Worm (Caenorhabditis elegans): ENCODE results near the gene col-73.

col-73 gene

DNA sequence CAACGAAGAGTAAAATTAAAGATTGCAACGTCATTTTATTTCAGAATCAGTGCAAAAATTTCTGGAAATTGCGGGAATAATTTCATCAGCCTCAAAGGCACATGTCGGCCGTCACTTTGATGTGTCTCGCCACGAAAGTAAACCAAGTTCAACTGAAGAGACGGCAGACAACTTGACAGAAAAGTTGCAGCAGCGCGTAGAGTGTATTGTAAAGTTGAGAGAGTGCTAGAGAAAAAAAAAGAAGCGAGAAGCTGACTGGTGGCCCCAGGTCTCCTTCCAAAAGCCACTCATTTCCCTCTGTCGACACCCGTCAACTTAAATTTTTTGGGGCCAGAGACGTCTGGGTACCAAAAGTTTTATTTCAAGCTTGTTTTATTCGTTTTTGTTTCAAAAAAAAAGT lies 31.3 kb upstream of the col-73 start (continued):
- TF ChIP-seq lin-14 (GFP tag; optimal IDR thresholded peaks at IDR 0.05): peak; percentile 87
- no peak for TF ChIP-seq sup-37 (GFP tag; optimal IDR thresholded peaks at IDR 0.05)
- peak; percentile 23 for TF ChIP-seq elt-2 (tag; optimal IDR thresholded peaks at IDR 0.05)
- no peak for TF ChIP-seq ces-1 (GFP tag; optimal IDR thresholded peaks at IDR 0.05)
- TF ChIP-seq grh-1 (GFP tag; IDR thresholded peaks at IDR 0.05): no peak
- no peak for TF ChIP-seq hlh-17 (GFP tag; optimal IDR thresholded peaks at IDR 0.05; ENCODE audit: borderline replicate concordance)
- peak; percentile 48 for TF ChIP-seq F16B12.6 (tag; optimal IDR thresholded peaks at IDR 0.05)
- no peak for TF ChIP-seq ceh-63 (GFP tag; optimal IDR thresholded peaks at IDR 0.05)
- TF ChIP-seq ztf-4 (tag; optimal IDR thresholded peaks at IDR 0.05): peak; percentile 32
- TF ChIP-seq blmp-1 (tag; optimal IDR thresholded peaks at IDR 0.05): peak; percentile 48
- no peak for TF ChIP-seq C34B4.2 (tag; optimal IDR thresholded peaks at IDR 0.05)
- TF ChIP-seq alr-1 (tag; optimal IDR thresholded peaks at IDR 0.05; ENCODE audit: borderline replicate concordance): no peak
- no peak for TF ChIP-seq C04F5.9 (tag; optimal IDR thresholded peaks at IDR 0.05)
- peak; percentile 77 to 81 for TF ChIP-seq lin-35 (GFP tag; optimal IDR thresholded peaks at IDR 0.05)
- TF ChIP-seq unc-98 (GFP tag; IDR thresholded peaks at IDR 0.05): no peak
- peak; percentile 35 for TF ChIP-seq lir-3 (tag; optimal IDR thresholded peaks at IDR 0.05; ENCODE audit: poor library complexity)
- TF ChIP-seq C16A3.4 (tag; optimal IDR thresholded peaks at IDR 0.05): peak; percentile 51
- TF ChIP-seq sptf-1 (tag; optimal IDR thresholded peaks at IDR 0.05): no peak
- TF ChIP-seq snpc-4 (tag; optimal IDR thresholded peaks at IDR 0.05): peak; percentile 39
- TF ChIP-seq unc-62 (GFP tag; optimal IDR thresholded peaks at IDR 0.05): no peak
- no peak for TF ChIP-seq mab-9 (GFP tag; IDR thresholded peaks at IDR 0.05)
- peak in 1 of 2 experiments; percentile 77 for TF ChIP-seq mdl-1 (tag; optimal IDR thresholded peaks at IDR 0.05)
- TF ChIP-seq fkh-4 (tag; optimal IDR thresholded peaks at IDR 0.05; ENCODE audit: borderline replicate concordance): no peak
- TF ChIP-seq zip-4 (GFP tag; optimal IDR thresholded peaks at IDR 0.05): no peak
- peak; percentile 87 for TF ChIP-seq rnt-1 (tag; optimal IDR thresholded peaks at IDR 0.05)
- peak; percentile 85 for TF ChIP-seq skn-1 (tag; optimal IDR thresholded peaks at IDR 0.05)
- TF ChIP-seq lsy-2 (tag; optimal IDR thresholded peaks at IDR 0.05): peak; percentile 71 to 86
- TF ChIP-seq snu-23 (GFP tag; optimal IDR thresholded peaks at IDR 0.05): peak; percentile 77
- TF ChIP-seq ets-5 (GFP tag; IDR thresholded peaks at IDR 0.05): no peak
- TF ChIP-seq nhr-84 (tag; optimal IDR thresholded peaks at IDR 0.05): no peak
- no peak for TF ChIP-seq egl-27 (tag; optimal IDR thresholded peaks at IDR 0.05)
- peak; percentile 40 for TF ChIP-seq unc-86 (tag; optimal IDR thresholded peaks at IDR 0.05)
- peak; percentile 34 for TF ChIP-seq lin-15B (tag; optimal IDR thresholded peaks at IDR 0.05)
- peak; percentile 80 for TF ChIP-seq nhr-20 (tag; optimal IDR thresholded peaks at IDR 0.05)
- peak; percentile 38 to 74 (median 70) for TF ChIP-seq dpl-1 (GFP tag; optimal IDR thresholded peaks at IDR 0.05)
- TF ChIP-seq isw-1 (GFP tag; IDR thresholded peaks at IDR 0.05): peak; percentile 72
- TF ChIP-seq nhr-85 (tag): no peak
- peak; percentile 56 for TF ChIP-seq jun-1 (tag; optimal IDR thresholded peaks at IDR 0.05)
- no peak for TF ChIP-seq nhr-11 (tag; optimal IDR thresholded peaks at IDR 0.05)
- peak; percentile 67 for TF ChIP-seq tbx-2 (tag; optimal IDR thresholded peaks at IDR 0.05)
- no peak for TF ChIP-seq pax-3 (tag; optimal IDR thresholded peaks at IDR 0.05)
- TF ChIP-seq fkh-8 (tag; optimal IDR thresholded peaks at IDR 0.05): peak; percentile 65
- TF ChIP-seq fkh-10 (GFP tag; optimal IDR thresholded peaks at IDR 0.05): peak; percentile 23
- TF ChIP-seq fos-1 (tag; optimal IDR thresholded peaks at IDR 0.05): peak; percentile 41
- TF ChIP-seq swsn-7 (tag; optimal IDR thresholded peaks at IDR 0.05): peak; percentile 60
